Worm (Caenorhabditis elegans): ENCODE measurements around the gene Y57G7A.2.

- no peak for TF ChIP-seq nhr-42 (GFP tag; IDR thresholded peaks at IDR 0.05)
- TF ChIP-seq ama-1 (optimal IDR thresholded peaks at IDR 0.05) = no peak
- TF ChIP-seq nhr-11 (tag; optimal IDR thresholded peaks at IDR 0.05) = no peak
- no peak for TF ChIP-seq nhr-25 (tag; optimal IDR thresholded peaks at IDR 0.05; ENCODE audit: borderline replicate concordance, insufficient read depth)
- TF ChIP-seq fkh-10 (GFP tag; optimal IDR thresholded peaks at IDR 0.05) = no peak
- no peak for TF ChIP-seq unc-39 (tag; optimal IDR thresholded peaks at IDR 0.05)
- no peak for TF ChIP-seq nhr-6 (tag; optimal IDR thresholded peaks at IDR 0.05)
- TF ChIP-seq nhr-77 (tag; optimal IDR thresholded peaks at IDR 0.05) = no peak
- TF ChIP-seq jun-1 (tag; optimal IDR thresholded peaks at IDR 0.05) = no peak
- no peak for TF ChIP-seq ces-1 (GFP tag; optimal IDR thresholded peaks at IDR 0.05)
- no peak for TF ChIP-seq nhr-76 (tag; optimal IDR thresholded peaks at IDR 0.05)
- no peak for TF ChIP-seq nhr-237 (tag; optimal IDR thresholded peaks at IDR 0.05)
- TF ChIP-seq fos-1 (tag; optimal IDR thresholded peaks at IDR 0.05) = no peak
- no peak for TF ChIP-seq lsy-2 (tag; optimal IDR thresholded peaks at IDR 0.05)
Measured at ce11 chrII:1325604-1326003, 29.7 kb downstream of the Y57G7A.2 start.
